Worm (Caenorhabditis elegans): ENCODE data around the gene srb-17.
A peak's percentile ranks its signal among the peaks of the same experiment; 100 is the strongest.

srb-17 gene

ce11 chrIV:10425129-10425528, 31.9 kb downstream of the srb-17 start (continued):
- TF ChIP-seq C34F6.9 (tag; optimal IDR thresholded peaks at IDR 0.05) (peak; percentile 37), fos-1 (tag; optimal IDR thresholded peaks at IDR 0.05) (peak; percentile 21), blmp-1 (tag; optimal IDR thresholded peaks at IDR 0.05; ENCODE audit: insufficient read depth) (no peak), skn-1 (tag; optimal IDR thresholded peaks at IDR 0.05) (no peak), lin-39 (tag; optimal IDR thresholded peaks at IDR 0.05) (no peak), nhr-237 (tag; optimal IDR thresholded peaks at IDR 0.05) (no peak), ztf-1 (GFP tag; conservative IDR thresholded peaks at IDR 0.05) (no peak), lin-13 (GFP tag; optimal IDR thresholded peaks at IDR 0.05) (no peak), dmd-4 (tag; optimal IDR thresholded peaks at IDR 0.05) (no peak), mdl-1 (tag; optimal IDR thresholded peaks at IDR 0.05) (no peak), lin-11 (tag; optimal IDR thresholded peaks at IDR 0.05) (no peak), nhr-11 (tag; optimal IDR thresholded peaks at IDR 0.05) (no peak), ama-1 (optimal IDR thresholded peaks at IDR 0.05) (no peak)

DNA sequence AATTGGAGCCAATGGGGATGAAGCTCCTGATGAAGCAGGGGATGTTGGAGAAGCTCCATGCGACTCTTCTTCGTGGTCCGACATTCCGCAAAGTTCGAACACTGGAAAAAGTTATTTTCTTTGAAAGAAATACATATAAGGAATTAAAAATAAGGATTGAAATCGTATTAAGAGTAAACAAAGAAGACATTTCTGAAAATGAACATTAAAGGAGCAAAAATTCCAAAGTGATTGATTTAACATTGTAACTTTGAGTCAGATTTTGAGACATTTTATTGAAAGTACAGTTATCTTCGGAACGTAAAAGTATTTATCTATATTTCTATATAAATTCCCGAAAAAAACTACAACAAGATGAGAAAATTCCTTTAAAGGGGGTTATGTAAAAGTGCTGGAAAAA, 32.5 kb downstream of the srb-17 start, which contains the start of gene F13B12.1:
Gene F13B12.1, minus strand, starts transcription at position 101 of the 400 bp plus-strand sequence.
- TF ChIP-seq mdl-1 (tag; optimal IDR thresholded peaks at IDR 0.05) (no peak), nhr-12 (tag; optimal IDR thresholded peaks at IDR 0.05) (no peak), lin-11 (tag; optimal IDR thresholded peaks at IDR 0.05) (no peak), ceh-82 (tag; optimal IDR thresholded peaks at IDR 0.05) (no peak), nhr-23 (tag; optimal IDR thresholded peaks at IDR 0.05) (no peak), zag-1 (tag; optimal IDR thresholded peaks at IDR 0.05) (no peak), ztf-11 (tag; optimal IDR thresholded peaks at IDR 0.05) (no peak), sem-4 (tag; optimal IDR thresholded peaks at IDR 0.05) (no peak), nhr-237 (tag; optimal IDR thresholded peaks at IDR 0.05) (no peak), F13H6.1 (tag; optimal IDR thresholded peaks at IDR 0.05) (no peak), dmd-4 (tag; optimal IDR thresholded peaks at IDR 0.05) (no peak), nhr-77 (tag; optimal IDR thresholded peaks at IDR 0.05) (no peak), gmeb-1 (tag; optimal IDR thresholded peaks at IDR 0.05) (no peak), sma-9 (GFP tag; optimal IDR thresholded peaks at IDR 0.05) (no peak), sma-9 (tag; optimal IDR thresholded peaks at IDR 0.05) (no peak), R02D3.7 (tag; optimal IDR thresholded peaks at IDR 0.05) (no peak), nhr-129 (tag; optimal IDR thresholded peaks at IDR 0.05) (no peak), mbf-1 (tag; optimal IDR thresholded peaks at IDR 0.05) (no peak), egl-27 (tag; optimal IDR thresholded peaks at IDR 0.05) (no peak)

- no peak for TF ChIP-seq nhr-23 (tag; optimal IDR thresholded peaks at IDR 0.05)
- TF ChIP-seq F13H6.1 (tag; optimal IDR thresholded peaks at IDR 0.05) = peak; percentile 38
- no peak for TF ChIP-seq nhr-12 (tag; optimal IDR thresholded peaks at IDR 0.05)
Observed at ce11 chrIV:10422230-10422629, 34.8 kb downstream of the srb-17 start.

ce11 chrIV:10421256-10421655, 35.8 kb downstream of the srb-17 start:
- TF ChIP-seq nhr-11 (tag; optimal IDR thresholded peaks at IDR 0.05) = no peak
- no peak for TF ChIP-seq sma-9 (GFP tag; optimal IDR thresholded peaks at IDR 0.05)
- TF ChIP-seq sma-9 (tag; optimal IDR thresholded peaks at IDR 0.05) = no peak
- TF ChIP-seq lin-13 (GFP tag; optimal IDR thresholded peaks at IDR 0.05) = no peak
- no peak for TF ChIP-seq unc-62 (GFP tag; optimal IDR thresholded peaks at IDR 0.05)
- no peak for TF ChIP-seq egl-27 (tag; optimal IDR thresholded peaks at IDR 0.05)
- TF ChIP-seq nhr-129 (tag; optimal IDR thresholded peaks at IDR 0.05) = peak; percentile 18
- TF ChIP-seq blmp-1 (tag; optimal IDR thresholded peaks at IDR 0.05; ENCODE audit: insufficient read depth) = peak; percentile 41
- TF ChIP-seq nhr-237 (tag; optimal IDR thresholded peaks at IDR 0.05) = no peak
- no peak for TF ChIP-seq unc-55 (GFP tag; optimal IDR thresholded peaks at IDR 0.05)

ce11 chrIV:10420440-10420839, 36.6 kb downstream of the srb-17 start:
- peak; percentile 71 for TF ChIP-seq fos-1 (tag; optimal IDR thresholded peaks at IDR 0.05)
- TF ChIP-seq ama-1 (optimal IDR thresholded peaks at IDR 0.05) = no peak
- TF ChIP-seq zag-1 (tag; optimal IDR thresholded peaks at IDR 0.05) = no peak

DNA sequence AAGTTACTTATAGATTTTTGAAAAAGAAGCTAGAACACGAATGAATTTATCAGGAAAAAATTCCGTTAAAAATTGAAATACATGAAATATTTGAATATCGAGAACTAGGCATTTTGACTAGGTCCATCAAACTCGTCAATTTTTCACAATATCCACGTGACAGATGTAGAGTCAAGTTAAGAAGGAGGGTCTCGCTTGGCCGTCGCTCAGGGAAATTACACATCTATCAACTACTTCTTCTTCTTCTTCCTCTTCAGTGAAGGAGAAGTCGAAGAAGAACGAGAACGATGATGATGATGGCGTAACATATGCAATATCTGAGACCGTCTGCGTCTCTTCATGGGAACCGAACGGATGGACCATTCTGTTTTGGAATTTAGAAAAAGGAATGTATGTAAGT, 37.1 kb downstream of the srb-17 start:
- TF ChIP-seq nhr-21 (tag; optimal IDR thresholded peaks at IDR 0.05) (no peak), nhr-6 (tag; optimal IDR thresholded peaks at IDR 0.05) (no peak), mab-5 (tag; optimal IDR thresholded peaks at IDR 0.05) (peak; percentile 12), nhr-25 (tag; optimal IDR thresholded peaks at IDR 0.05) (peak; percentile 32), unc-39 (tag; optimal IDR thresholded peaks at IDR 0.05) (no peak), ceh-82 (tag; optimal IDR thresholded peaks at IDR 0.05) (no peak), unc-55 (GFP tag; optimal IDR thresholded peaks at IDR 0.05) (peak; percentile 24), elt-3 (tag; optimal IDR thresholded peaks at IDR 0.05) (no peak), nhr-77 (tag; optimal IDR thresholded peaks at IDR 0.05) (no peak), unc-62 (GFP tag; optimal IDR thresholded peaks at IDR 0.05) (no peak), snpc-4 (tag; optimal IDR thresholded peaks at IDR 0.05) (no peak), lin-13 (GFP tag; optimal IDR thresholded peaks at IDR 0.05) (no peak), nhr-129 (tag; optimal IDR thresholded peaks at IDR 0.05) (peak; percentile 18), ztf-11 (tag; optimal IDR thresholded peaks at IDR 0.05) (no peak), Y55F3AM.14 (GFP tag; optimal IDR thresholded peaks at IDR 0.05) (peak; percentile 1), C34F6.9 (tag; optimal IDR thresholded peaks at IDR 0.05) (peak; percentile 44)
